Worm (Caenorhabditis elegans) whole organism, L4/young adult: ENCODE measurements around the gene F54B11.9.

Experiments used
- W03F9.2 ChIP-seq: fragments of 150-350 bp; optimal IDR thresholded peaks from 2 replicates; lab custom pipeline; 2014; ENCODE audit warnings: missing biosample characterization, missing genetic modification characterization
- dao-5 ChIP-seq: sonication (generic microtip); optimal IDR thresholded peaks from 2 replicates; lab custom pipeline; 2016; ENCODE audit warnings: missing genotype, missing genetic modification characterization, moderate library complexity, missing compliant biosample characterization

ce11 chrX:13558667-13559066 is 46.7 kb upstream of the F54B11.9 start:
- TF ChIP-seq W03F9.2 (tag; lab: Kevin White, UChicago) (no peak), dao-5 (tag; lab: Kevin White, UChicago) (no peak)
